Worm (Caenorhabditis elegans) whole organism, young adult: Measurements from ENCODE around the gene srd-50.

Experiments
- B0035.1 ChIP-seq: sonication (generic microtip); optimal IDR thresholded peaks from 2 replicates; lab custom pipeline; 2016; ENCODE audit warnings: missing genetic modification characterization, mild to moderate bottlenecking, missing compliant biosample characterization, missing genotype, missing genetic modification reagents
- F10E7.11 ChIP-seq: sonication (generic microtip); optimal IDR thresholded peaks from 2 replicates; lab custom pipeline; 2017; ENCODE audit warnings: mild to moderate bottlenecking, missing genetic modification characterization, moderate library complexity, missing compliant biosample characterization
- F37B4.10 ChIP-seq: fragments of 200-800 bp; sonication (Bioruptor generic); IDR thresholded peaks from 2 replicates; pipeline ENCODE4 v1.3.6; 2022; ENCODE audit warnings: missing genetic modification characterization, missing compliant biosample characterization
- F52B5.7 ChIP-seq: sonication (generic microtip); optimal IDR thresholded peaks from 2 replicates; lab custom pipeline; 2016; ENCODE audit warnings: mild to moderate bottlenecking, missing genetic modification characterization, missing compliant biosample characterization
- F55B11.4 ChIP-seq: sonication (generic microtip); optimal IDR thresholded peaks from 2 replicates; lab custom pipeline; 2016; ENCODE audit warnings: missing compliant biosample characterization, missing genetic modification characterization, borderline replicate concordance; ENCODE audit not compliant: insufficient read depth
- F57A8.1 ChIP-seq: fragments of 200-800 bp; sonication (Bioruptor generic); optimal IDR thresholded peaks from 2 replicates; lab custom pipeline; 2018; ENCODE audit warnings: mild to moderate bottlenecking, missing genetic modification characterization, moderate library complexity, missing compliant biosample characterization
- K11D2.4 ChIP-seq: fragments of 200-800 bp; sonication (Bioruptor generic); IDR thresholded peaks from 2 replicates; pipeline ENCODE4 v1.3.6; 2022; ENCODE audit warnings: missing genetic modification reagents, missing genetic modification characterization, missing compliant biosample characterization
- Y56A3A.18 ChIP-seq: fragments of 200-800 bp; sonication (Bioruptor generic); IDR thresholded peaks from 2 replicates; pipeline ENCODE4 v1.3.6; 2022; ENCODE audit warnings: missing genetic modification reagents, missing genetic modification characterization, missing compliant biosample characterization
- Y95B8A.8 ChIP-seq: fragments of 200-800 bp; sonication (Bioruptor generic); IDR thresholded peaks from 2 replicates; pipeline ENCODE4 v1.3.6; 2022; ENCODE audit warnings: missing genetic modification reagents, missing genetic modification characterization, missing compliant biosample characterization
- ZK185.1 ChIP-seq: sonication (generic microtip); optimal IDR thresholded peaks from 2 replicates; lab custom pipeline; 2016; ENCODE audit warnings: mild to moderate bottlenecking, missing genetic modification characterization, missing compliant biosample characterization; ENCODE audit not compliant: poor library complexity, severe bottlenecking
- ama-1 ChIP-seq, 3 experiments: fragments of 150-350 bp in 1 of 3; sonication (generic microtip) in 2 of 3; optimal IDR thresholded peaks; 2 replicates each; lab custom pipeline; 2014 to 2018; ENCODE audit warnings: missing biosample characterization in 2 of 3, missing genetic modification characterization in 2 of 3, missing genetic modification reagents in 2 of 3
- aptf-3 ChIP-seq: fragments of 200-800 bp; sonication (Bioruptor generic); IDR thresholded peaks from 2 replicates; pipeline ENCODE4 v1.3.6; 2022; ENCODE audit warnings: missing genetic modification characterization, missing compliant biosample characterization
- athp-1 ChIP-seq: sonication (generic microtip); optimal IDR thresholded peaks from 2 replicates; lab custom pipeline; 2017; ENCODE audit warnings: mild to moderate bottlenecking, missing genetic modification characterization, missing compliant biosample characterization
- attf-3 ChIP-seq: fragments of 200-800 bp; sonication (Bioruptor generic); conservative IDR thresholded peaks from 2 replicates; pipeline ENCODE4 v1.3.6; 2022; ENCODE audit warnings: missing genetic modification reagents, missing genetic modification characterization, missing compliant biosample characterization
- attf-5 ChIP-seq: fragments of 200-800 bp; sonication (Bioruptor generic); optimal IDR thresholded peaks from 2 replicates; lab custom pipeline; 2018; ENCODE audit warnings: mild to moderate bottlenecking, missing genetic modification characterization, missing compliant biosample characterization
- bed-1 ChIP-seq: fragments of 200-800 bp; sonication (Bioruptor generic); IDR thresholded peaks from 2 replicates; pipeline ENCODE4 v1.3.6; 2022; ENCODE audit warnings: missing genetic modification reagents, missing genetic modification characterization, missing compliant biosample characterization
- cebp-1 ChIP-seq, 2 experiments: fragments of 200-800 bp in 1 of 2; sonication (Bioruptor generic) in 1 of 2; sonication (generic microtip) in 1 of 2; IDR thresholded peaks in 1 of 2; optimal IDR thresholded peaks in 1 of 2; 2 replicates each; pipeline versions ENCODE4 v1.3.6 to Lab custom; 2017 to 2022; ENCODE audit warnings: missing compliant biosample characterization in 2 of 2, missing genetic modification characterization in 2 of 2, mild to moderate bottlenecking in 1 of 2, missing genetic modification reagents in 1 of 2, moderate library complexity in 1 of 2
- ceh-79 ChIP-seq: sonication (generic microtip); optimal IDR thresholded peaks from 2 replicates; lab custom pipeline; 2017; ENCODE audit warnings: mild to moderate bottlenecking, missing genetic modification characterization, missing compliant biosample characterization
- die-1 ChIP-seq: sonication (generic microtip); optimal IDR thresholded peaks from 2 replicates; lab custom pipeline; 2016; ENCODE audit warnings: missing genotype, mild to moderate bottlenecking, missing genetic modification characterization, missing compliant biosample characterization
- efl-1 ChIP-seq: fragments of 150-350 bp; optimal IDR thresholded peaks from 2 replicates; lab custom pipeline; 2014; ENCODE audit warnings: missing biosample characterization, missing genetic modification reagents, missing genetic modification characterization
- egrh-3 ChIP-seq: fragments of 200-800 bp; sonication (Bioruptor generic); IDR thresholded peaks from 2 replicates; pipeline ENCODE4 v1.3.6; 2022; ENCODE audit warnings: missing genetic modification reagents, missing genetic modification characterization, missing compliant biosample characterization
- him-1 ChIP-seq: sonication (generic microtip); optimal IDR thresholded peaks from 2 replicates; lab custom pipeline; 2016; ENCODE audit warnings: missing genotype, missing genetic modification reagents, missing genetic modification characterization, missing compliant biosample characterization
- hlh-12 ChIP-seq: sonication (generic microtip); optimal IDR thresholded peaks from 2 replicates; lab custom pipeline; 2016; ENCODE audit warnings: missing genetic modification characterization, missing compliant biosample characterization
- hmg-20 ChIP-seq: fragments of 200-800 bp; sonication (Bioruptor generic); IDR thresholded peaks from 2 replicates; pipeline ENCODE4 v1.3.6; 2022; ENCODE audit warnings: missing genetic modification reagents, missing genetic modification characterization, missing compliant biosample characterization
- let-526 ChIP-seq: fragments of 200-800 bp; sonication (Bioruptor generic); IDR thresholded peaks from 2 replicates; pipeline ENCODE4 v1.3.6; 2022; ENCODE audit warnings: missing genetic modification reagents, missing genetic modification characterization, missing compliant biosample characterization
- let-607 ChIP-seq, 2 experiments: fragments of 200-800 bp in 1 of 2; sonication (Bioruptor generic) in 1 of 2; sonication (generic microtip) in 1 of 2; optimal IDR thresholded peaks; 2 replicates each; lab custom pipeline; 2016 to 2018; ENCODE audit warnings: mild to moderate bottlenecking in 2 of 2, missing compliant biosample characterization in 2 of 2, missing genetic modification characterization in 2 of 2, moderate library complexity in 2 of 2, missing genotype in 1 of 2
- lin-35 ChIP-seq, 3 experiments: fragments of 150-350 bp in 2 of 3; sonication (generic microtip) in 1 of 3; optimal IDR thresholded peaks; 2 replicates each; lab custom pipeline; 2014 to 2018; ENCODE audit warnings: missing biosample characterization in 3 of 3, missing genetic modification characterization in 3 of 3, missing genetic modification reagents in 3 of 3
- lsl-1 ChIP-seq: fragments of 200-800 bp; sonication (Bioruptor generic); optimal IDR thresholded peaks from 2 replicates; lab custom pipeline; 2018; ENCODE audit warnings: mild to moderate bottlenecking, missing genetic modification characterization, moderate library complexity, missing compliant biosample characterization
- lsy-27 ChIP-seq: sonication (generic microtip); optimal IDR thresholded peaks from 2 replicates; lab custom pipeline; 2017; ENCODE audit warnings: missing genetic modification characterization, mild to moderate bottlenecking, missing compliant biosample characterization, antibody characterized with exemption, missing genotype, borderline replicate concordance; ENCODE audit not compliant: insufficient read depth
- madf-8 ChIP-seq: fragments of 200-800 bp; sonication (Bioruptor generic); conservative IDR thresholded peaks from 2 replicates; pipeline ENCODE4 v1.3.6; 2022; ENCODE audit warnings: missing genetic modification reagents, missing genetic modification characterization, missing compliant biosample characterization
- mes-4 ChIP-seq: sonication (generic microtip); optimal IDR thresholded peaks from 2 replicates; lab custom pipeline; 2016; ENCODE audit warnings: missing genotype, missing genetic modification characterization, missing compliant biosample characterization
- mxl-1 ChIP-seq: sonication (generic microtip); optimal IDR thresholded peaks from 2 replicates; lab custom pipeline; 2016; ENCODE audit warnings: missing genetic modification characterization, missing compliant biosample characterization
- nhr-179 ChIP-seq: sonication (generic microtip); optimal IDR thresholded peaks from 2 replicates; lab custom pipeline; 2016; ENCODE audit warnings: mild to moderate bottlenecking, missing genetic modification characterization, missing compliant biosample characterization
- sdz-38 ChIP-seq: sonication (generic microtip); optimal IDR thresholded peaks from 2 replicates; lab custom pipeline; 2016; ENCODE audit warnings: missing genotype, missing genetic modification characterization, missing compliant biosample characterization
- sea-2 ChIP-seq: fragments of 200-800 bp; sonication (Bioruptor generic); IDR thresholded peaks from 2 replicates; pipeline ENCODE4 v1.3.6; 2022; ENCODE audit warnings: missing genetic modification characterization, missing compliant biosample characterization
- snpc-1.1 ChIP-seq: sonication (generic microtip); optimal IDR thresholded peaks from 2 replicates; lab custom pipeline; 2017; ENCODE audit warnings: missing genetic modification characterization, mild to moderate bottlenecking, missing compliant biosample characterization, antibody characterized with exemption, moderate library complexity, missing genotype, missing genetic modification reagents; ENCODE audit not compliant: insufficient read depth
- snpc-1.3 ChIP-seq: sonication (generic microtip); optimal IDR thresholded peaks from 2 replicates; lab custom pipeline; 2017; ENCODE audit warnings: missing genetic modification characterization, mild to moderate bottlenecking, missing compliant biosample characterization, antibody characterized with exemption, moderate library complexity, missing genotype, missing genetic modification reagents; ENCODE audit not compliant: insufficient read depth
- somi-1 ChIP-seq: fragments of 200-800 bp; sonication (Bioruptor generic); optimal IDR thresholded peaks from 2 replicates; lab custom pipeline; 2018; ENCODE audit warnings: mild to moderate bottlenecking, missing genetic modification characterization, missing compliant biosample characterization
- tbp1 ChIP-seq: fragments of 200-800 bp; sonication (Bioruptor generic); optimal IDR thresholded peaks from 2 replicates; lab custom pipeline; 2018; ENCODE audit warnings: mild to moderate bottlenecking, missing genetic modification characterization, missing compliant biosample characterization
- unc-62 ChIP-seq: fragments of 150-350 bp; optimal IDR thresholded peaks from 2 replicates; lab custom pipeline; 2014; ENCODE audit warnings: missing biosample characterization, missing genetic modification reagents, missing genetic modification characterization
- xnd-1 ChIP-seq: sonication (generic microtip); optimal IDR thresholded peaks from 2 replicates; lab custom pipeline; 2016; ENCODE audit warnings: missing genotype, missing genetic modification reagents, missing genetic modification characterization, missing compliant biosample characterization
- zfh-2 ChIP-seq: fragments of 200-800 bp; sonication (Bioruptor generic); conservative IDR thresholded peaks from 2 replicates; pipeline ENCODE4 v1.3.6; 2022; ENCODE audit warnings: missing genetic modification reagents, missing genetic modification characterization, missing compliant biosample characterization
- ztf-26 ChIP-seq: sonication (generic microtip); optimal IDR thresholded peaks from 2 replicates; lab custom pipeline; 2017; ENCODE audit warnings: missing genetic modification characterization, missing compliant biosample characterization
- ztf-3 ChIP-seq: fragments of 200-800 bp; sonication (Bioruptor generic); optimal IDR thresholded peaks from 2 replicates; lab custom pipeline; 2018; ENCODE audit warnings: mild to moderate bottlenecking, missing genetic modification characterization, missing compliant biosample characterization
- ztf-6 ChIP-seq: fragments of 200-800 bp; sonication (Bioruptor generic); IDR thresholded peaks from 2 replicates; pipeline ENCODE4 v1.3.6; 2022; ENCODE audit warnings: missing genetic modification reagents, missing genetic modification characterization, missing compliant biosample characterization

srd-50 gene

DNA sequence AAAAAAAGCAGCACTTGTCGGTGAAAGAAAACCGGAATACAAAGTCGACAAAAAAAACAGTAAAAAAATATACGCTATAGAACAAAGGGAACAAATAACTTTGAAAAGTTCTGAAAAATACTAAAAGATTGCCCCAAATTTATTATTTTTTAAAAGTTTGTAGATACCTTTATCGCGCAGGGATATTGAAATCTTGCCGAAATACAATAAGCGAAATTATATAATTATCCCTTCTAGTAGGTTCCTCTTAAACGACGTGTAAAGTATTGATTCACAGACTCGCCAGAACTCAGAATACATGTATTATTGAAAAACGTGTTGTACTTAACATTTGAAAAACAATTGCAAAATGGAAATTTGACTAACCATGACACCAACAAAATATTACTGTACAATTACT is 32.8 kb upstream of the srd-50 start (continued):
- TF ChIP-seq F55B11.4 (no peak), cebp-1 (GFP tag; IDR thresholded peaks at IDR 0.05; lab: Robert Waterston, UW) (no peak; the same call in 1 of the 2 replicates), cebp-1 (tag; optimal IDR thresholded peaks at IDR 0.05; lab: Kevin White, UChicago) (peak; percentile 83), let-607 (tag; optimal IDR thresholded peaks at IDR 0.05; lab: Kevin White, UChicago) (peak in 1 of 2 experiments; percentile 71), Y56A3A.18 (GFP tag; lab: Robert Waterston, UW) (peak; percentile 75; the same call in 1 of the 2 replicates), F10E7.11 (tag; lab: Kevin White, UChicago) (peak; percentile 34)

DNA sequence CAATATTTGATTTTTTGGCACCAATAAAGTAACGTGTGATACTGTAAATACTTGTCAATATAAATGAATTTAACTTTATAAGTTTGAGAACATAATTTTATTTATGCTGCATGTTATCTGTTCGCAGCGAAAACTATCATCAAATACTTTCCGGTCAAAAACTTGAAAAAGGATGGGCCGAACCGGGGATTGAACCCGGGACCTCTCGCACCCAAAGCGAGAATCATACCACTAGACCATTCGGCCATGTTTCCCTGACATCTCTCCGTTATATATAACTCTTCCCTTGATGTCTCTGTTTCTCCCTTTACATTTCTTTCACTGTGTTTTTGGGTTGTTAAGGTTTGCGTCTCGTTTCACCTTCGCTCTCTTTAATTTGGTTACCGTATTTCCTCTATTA is 30.2 kb upstream of the srd-50 start:
- TF ChIP-seq F57A8.1 (GFP tag; lab: Kevin White, UChicago) (peak; percentile 2), F55B11.4 (no peak), attf-5 (GFP tag; lab: Kevin White, UChicago) (peak; percentile 53), him-1 (tag; lab: Kevin White, UChicago) (peak; percentile 92), nhr-179 (tag; lab: Kevin White, UChicago) (no peak), snpc-1.1 (peak; percentile 19), F37B4.10 (no peak), B0035.1 (tag; lab: Kevin White, UChicago) (no peak), K11D2.4 (peak; percentile 57; the same call in 1 of the 2 replicates), madf-8 (GFP tag; lab: Robert Waterston, UW) (no peak), let-607 (tag; optimal IDR thresholded peaks at IDR 0.05; lab: Kevin White, UChicago) (peak in 1 of 2 experiments; percentile 30), ztf-26 (tag; lab: Kevin White, UChicago) (peak; percentile 62), attf-3 (GFP tag; lab: Robert Waterston, UW) (peak; percentile 57), mes-4 (tag; lab: Kevin White, UChicago) (no peak), somi-1 (GFP tag; lab: Kevin White, UChicago) (peak; percentile 62), sea-2 (GFP tag; lab: Robert Waterston, UW) (no peak), Y95B8A.8 (GFP tag; lab: Robert Waterston, UW) (peak; percentile 65; the same call in 1 of the 2 replicates), xnd-1 (tag; lab: Kevin White, UChicago) (no peak), F52B5.7 (tag; lab: Kevin White, UChicago) (peak; percentile 9), ZK185.1 (tag; lab: Kevin White, UChicago) (peak; percentile 88), ztf-3 (GFP tag; lab: Kevin White, UChicago) (no peak), zfh-2 (GFP tag; lab: Robert Waterston, UW) (no peak), let-526 (GFP tag; lab: Robert Waterston, UW) (no peak), sdz-38 (tag; lab: Kevin White, UChicago) (no peak), aptf-3 (GFP tag; lab: Robert Waterston, UW) (0 out of 2 replicates have a peak, but pooled peaks have one; percentile 42), lsy-27 (tag; lab: Kevin White, UChicago) (no peak), egrh-3 (no peak), lsl-1 (no peak), ceh-79 (tag; lab: Kevin White, UChicago) (peak; percentile 6), mxl-1 (peak; percentile 50), ama-1 (optimal IDR thresholded peaks at IDR 0.05; lab: Kevin White, UChicago) (no peak), ama-1 (GFP tag; optimal IDR thresholded peaks at IDR 0.05; lab: Kevin White, UChicago) (peak; percentile 53 to 59), lin-35 (GFP tag; optimal IDR thresholded peaks at IDR 0.05; lab: Kevin White, UChicago) (peak in 1 of 3 experiments; percentile 71), ztf-6 (GFP tag; lab: Robert Waterston, UW) (no peak), hmg-20 (peak; percentile 34; the same call in 1 of the 2 replicates), die-1 (tag; lab: Kevin White, UChicago) (peak; percentile 89), hlh-12 (peak; percentile 54), efl-1 (GFP tag; lab: Kevin White, UChicago) (no peak), tbp1 (GFP tag; lab: Kevin White, UChicago) (peak; percentile 93), bed-1 (GFP tag; lab: Robert Waterston, UW) (no peak), snpc-1.3 (tag; lab: Kevin White, UChicago) (peak; percentile 62), athp-1 (tag; lab: Kevin White, UChicago) (peak; percentile 53), unc-62 (GFP tag; lab: Kevin White, UChicago) (no peak)
